Worm (Caenorhabditis elegans): ENCODE data around the gene F35H8.1.

DNA sequence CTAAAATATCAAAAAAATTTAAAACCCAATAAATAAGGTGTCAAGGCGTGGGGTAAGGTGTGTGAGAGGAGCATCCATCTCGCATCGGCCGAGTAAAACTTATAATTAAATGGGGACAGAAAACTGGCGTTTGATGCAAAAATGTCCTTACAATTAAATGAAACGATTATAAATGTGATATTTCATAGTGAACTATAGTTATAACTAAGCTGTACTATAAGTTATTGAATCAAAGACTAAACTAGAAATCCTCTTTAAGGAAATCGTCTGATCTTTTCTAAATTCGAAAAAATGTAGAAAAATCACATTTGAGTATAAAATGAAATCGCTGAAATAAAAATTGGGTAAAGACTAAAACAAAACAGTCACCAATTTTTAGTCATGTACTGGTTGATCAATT lies 2.4 kb downstream of the F35H8.1 start, which contains the start of gene sra-6:
- TF ChIP-seq dmd-9 (GFP tag; IDR thresholded peaks at IDR 0.05) (no peak), lin-13 (GFP tag; optimal IDR thresholded peaks at IDR 0.05) (no peak), snpc-4 (tag; optimal IDR thresholded peaks at IDR 0.05) (no peak)
